Worm (Caenorhabditis elegans) whole organism, L4 larva: ENCODE results near the gene Y39A3A.2.

Source experiments
- ZK546.5 ChIP-seq, 2 experiments: sonication (generic microtip); optimal IDR thresholded peaks; 2 replicates each; lab custom pipeline; 2017; ENCODE audit warnings: missing biosample characterization in 2 of 2, missing genetic modification characterization in 2 of 2
- fkh-10 ChIP-seq: fragments of 150-350 bp; optimal IDR thresholded peaks from 2 replicates; lab custom pipeline; 2014; ENCODE audit warnings: missing biosample characterization, missing genetic modification reagents, missing genetic modification characterization
- jun-1 ChIP-seq: fragments of 150-350 bp; optimal IDR thresholded peaks from 2 replicates; lab custom pipeline; 2014; ENCODE audit warnings: missing biosample characterization, missing genetic modification reagents, missing genetic modification characterization
- mdt-29 ChIP-seq: fragments of 200-800 bp; sonication (Bioruptor generic); IDR thresholded peaks from 2 replicates; pipeline ENCODE4 v1.3.6; 2022; ENCODE audit warnings: missing genetic modification reagents, missing genetic modification characterization, missing compliant biosample characterization

- no peak for TF ChIP-seq fkh-10 (GFP tag; lab: Kevin White, UChicago)
- no peak for TF ChIP-seq mdt-29 (GFP tag; lab: Robert Waterston, UW)
- no peak for TF ChIP-seq jun-1 (tag; lab: Kevin White, UChicago)
- no peak for TF ChIP-seq ZK546.5 (tag; optimal IDR thresholded peaks at IDR 0.05; lab: Kevin White, UChicago)
These were observed 40.7 kb upstream of the Y39A3A.2 start for ce11 chrIII:2098185-2098584.
